ENCODE assay signal across 3 fruit fly cellular contexts in the genomic region with DNA sequence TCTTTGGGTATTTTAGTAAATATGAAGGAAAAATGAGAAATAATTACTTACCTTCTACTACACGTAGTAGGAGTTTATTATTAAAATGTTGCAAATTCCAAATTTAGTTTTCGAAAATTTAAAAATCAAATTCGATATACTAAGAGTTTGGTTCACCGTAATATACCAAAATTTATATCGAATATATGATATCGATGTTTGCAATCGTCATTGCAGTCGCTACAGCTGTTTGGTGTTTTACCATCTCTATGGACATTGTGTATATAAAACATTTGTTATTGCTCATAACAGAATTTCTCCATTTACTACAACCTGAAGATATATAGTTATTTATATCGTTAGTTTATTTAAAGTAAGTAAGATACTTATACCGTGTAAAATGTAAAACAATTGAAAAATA.
TF ChIP-seq lines count a peak whose summit lies in the region.

CG6443 (plus strand) TSS at position 228 of the 400 bp plus-strand sequence.

- TF ChIP-seq CTCF in whole organism, embryonic (GFP tag; optimal IDR thresholded peaks at IDR 0.05; lab: Kevin White, UChicago) = no peak

TF ChIP-seq in whole organism, adult, 20 proteins besides CTCF, POLR2A, EP300 and RAD21:
- no peak for TF ChIP-seq CG33017 (tag; optimal IDR thresholded peaks at IDR 0.05; lab: Kevin White, UChicago)
- TF ChIP-seq bab1 (GFP tag; optimal IDR thresholded peaks at IDR 0.05; lab: Kevin White, UChicago) = peak; percentile 22
- no peak for TF ChIP-seq ovo (GFP tag; optimal IDR thresholded peaks at IDR 0.05; lab: Kevin White, UChicago)

TF ChIP-seq in whole organism, embryonic, 481 proteins besides CTCF, POLR2A, EP300 and RAD21 (continues in another document):
- TF ChIP-seq Ets97D (GFP tag; optimal IDR thresholded peaks at IDR 0.05; lab: Kevin White, UChicago) (peak; percentile 31), CG15601 (tag; optimal IDR thresholded peaks at IDR 0.05; lab: Kevin White, UChicago) (peak; percentile 16), HHEX (GFP tag; optimal IDR thresholded peaks at IDR 0.05; lab: Kevin White, UChicago) (no peak), Dll (GFP tag; IDR thresholded peaks at IDR 0.05; lab: Robert Waterston, UW; ENCODE audit: partially characterized antibody) (peak; percentile 89), CG11560 (tag; IDR thresholded peaks at IDR 0.05; lab: Robert Waterston, UW) (peak; percentile 97), Sry-δ (GFP tag; optimal IDR thresholded peaks at IDR 0.05; lab: Kevin White, UChicago) (peak; percentile 90), CG14710 (tag; optimal IDR thresholded peaks at IDR 0.05; lab: Kevin White, UChicago) (peak; percentile 19), CkIIα-i1 (GFP tag; IDR thresholded peaks at IDR 0.05; lab: Robert Waterston, UW) (no peak), CG2712 (tag; optimal IDR thresholded peaks at IDR 0.05; lab: Kevin White, UChicago) (peak; percentile 40), cg (GFP tag; optimal IDR thresholded peaks at IDR 0.05; lab: Kevin White, UChicago) (no peak), hbn (GFP tag; IDR thresholded peaks at IDR 0.05; lab: Robert Waterston, UW; ENCODE audit: partially characterized antibody) (peak; percentile 80), gem (tag; optimal IDR thresholded peaks at IDR 0.05; lab: Kevin White, UChicago) (no peak), HLH4C (GFP tag; IDR thresholded peaks at IDR 0.05; lab: Robert Waterston, UW; ENCODE audit: partially characterized antibody) (peak; percentile 65), CG15514 (GFP tag; optimal IDR thresholded peaks at IDR 0.05; lab: Kevin White, UChicago) (peak; percentile 68), Myb (GFP tag; optimal IDR thresholded peaks at IDR 0.05; lab: Kevin White, UChicago) (peak; percentile 58), Doc3 (GFP tag; IDR thresholded peaks at IDR 0.05; lab: Robert Waterston, UW; ENCODE audit: partially characterized antibody) (peak; percentile 81), HmgZ (tag; optimal IDR thresholded peaks at IDR 0.05; lab: Kevin White, UChicago) (peak; percentile 1), dpn (GFP tag; optimal IDR thresholded peaks at IDR 0.05; lab: Kevin White, UChicago) (no peak), cato (GFP tag; optimal IDR thresholded peaks at IDR 0.05; lab: Kevin White, UChicago; ENCODE audit: borderline replicate concordance) (no peak), CG18619 (GFP tag; optimal IDR thresholded peaks at IDR 0.05; lab: Kevin White, UChicago) (no peak), CG30020 (tag; optimal IDR thresholded peaks at IDR 0.05; lab: Kevin White, UChicago) (peak; percentile 38), usp (GFP tag; optimal IDR thresholded peaks at IDR 0.05; lab: Kevin White, UChicago) (no peak), nmo (GFP tag; optimal IDR thresholded peaks at IDR 0.05; lab: Kevin White, UChicago) (peak; percentile 37), inv (GFP tag; IDR thresholded peaks at IDR 0.05; lab: Robert Waterston, UW; ENCODE audit: partially characterized antibody) (peak; percentile 51; the same call in 1 of the 2 replicates), CG7745 (tag; optimal IDR thresholded peaks at IDR 0.05; lab: Kevin White, UChicago) (no peak), CG12155 (GFP tag; optimal IDR thresholded peaks at IDR 0.05; lab: Kevin White, UChicago) (no peak), fu2 (GFP tag; optimal IDR thresholded peaks at IDR 0.05; lab: Kevin White, UChicago) (no peak), CG2129 (GFP tag; IDR thresholded peaks at IDR 0.05; lab: Robert Waterston, UW; ENCODE audit: partially characterized antibody) (peak; percentile 39; the same call in 1 of the 2 replicates), pzg (GFP tag; optimal IDR thresholded peaks at IDR 0.05; lab: Kevin White, UChicago) (peak; percentile 73), slbo (GFP tag; IDR thresholded peaks at IDR 0.05; lab: Robert Waterston, UW) (no peak), grau (tag; optimal IDR thresholded peaks at IDR 0.05; lab: Kevin White, UChicago) (no peak), Pdp1 (GFP tag; optimal IDR thresholded peaks at IDR 0.05; lab: Kevin White, UChicago) (peak in 1 of 2 experiments; percentile 12), CG17802 (tag; optimal IDR thresholded peaks at IDR 0.05; lab: Kevin White, UChicago) (no peak), Aef1 (GFP tag; IDR thresholded peaks at IDR 0.05; lab: Robert Waterston, UW) (no peak), Dbx (GFP tag; IDR thresholded peaks at IDR 0.05; lab: Robert Waterston, UW) (no peak), Scr (GFP tag; IDR thresholded peaks at IDR 0.05; lab: Robert Waterston, UW; ENCODE audit: partially characterized antibody) (peak; percentile 76), CG8281 (tag; optimal IDR thresholded peaks at IDR 0.05; lab: Kevin White, UChicago) (no peak), Lhr (GFP tag; optimal IDR thresholded peaks at IDR 0.05; lab: Kevin White, UChicago) (no peak), BtbVII (GFP tag; optimal IDR thresholded peaks at IDR 0.05; lab: Kevin White, UChicago) (no peak), Hr51 (GFP tag; optimal IDR thresholded peaks at IDR 0.05; lab: Kevin White, UChicago) (no peak)

TF ChIP-seq in whole organism, wandering third instar larva, 38 proteins besides CTCF, POLR2A, EP300 and RAD21:
- no peak for TF ChIP-seq dsf (GFP tag; optimal IDR thresholded peaks at IDR 0.05; lab: Kevin White, UChicago; ENCODE audit: borderline replicate concordance)
- TF ChIP-seq OdsH (GFP tag; optimal IDR thresholded peaks at IDR 0.05; lab: Kevin White, UChicago) = no peak
- TF ChIP-seq sage (GFP tag; optimal IDR thresholded peaks at IDR 0.05; lab: Kevin White, UChicago) = peak; percentile 50
